Worm (Caenorhabditis elegans): Measurements from ENCODE around the gene inx-9.

- no peak for TF ChIP-seq zag-1 (tag; optimal IDR thresholded peaks at IDR 0.05)
- no peak for TF ChIP-seq ama-1 (optimal IDR thresholded peaks at IDR 0.05)
- TF ChIP-seq lsy-2 (tag; optimal IDR thresholded peaks at IDR 0.05) = no peak
- TF ChIP-seq elt-3 (tag; optimal IDR thresholded peaks at IDR 0.05) = no peak
- TF ChIP-seq nhr-23 (tag; optimal IDR thresholded peaks at IDR 0.05) = no peak
- no peak for TF ChIP-seq nhr-77 (tag; optimal IDR thresholded peaks at IDR 0.05)
- no peak for TF ChIP-seq aly-2 (tag; optimal IDR thresholded peaks at IDR 0.05)
These were observed 19.5 kb downstream of the inx-9 start for ce11 chrIV:11695634-11696033.

Data from whole organism, L2 larva.